Worm (Caenorhabditis elegans): ENCODE data around the gene sra-32.

DNA sequence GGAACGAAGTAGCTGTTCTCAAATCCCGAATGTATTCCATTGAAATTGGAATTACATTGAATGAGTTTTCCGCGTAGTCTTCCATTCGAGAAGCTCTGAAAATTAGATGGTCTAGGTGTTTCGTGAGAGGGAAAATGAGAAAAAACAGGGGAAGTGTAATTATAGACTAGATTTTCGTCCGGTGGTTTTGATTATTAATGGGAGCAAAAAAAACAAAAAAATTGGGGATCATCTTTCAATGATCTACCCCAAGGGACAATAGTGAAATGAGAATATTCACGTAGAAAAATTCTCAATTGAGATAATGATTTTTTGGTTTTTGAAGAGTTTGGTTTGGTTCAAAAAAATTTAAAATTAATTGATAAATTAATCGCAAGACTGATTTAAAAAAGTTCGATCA lies at the start of gene sra-32:
- TF ChIP-seq sem-4 (tag; optimal IDR thresholded peaks at IDR 0.05) (no peak), nhr-129 (tag; optimal IDR thresholded peaks at IDR 0.05) (no peak), ztf-1 (GFP tag; conservative IDR thresholded peaks at IDR 0.05) (no peak), lin-13 (GFP tag; optimal IDR thresholded peaks at IDR 0.05) (no peak), aly-2 (tag; optimal IDR thresholded peaks at IDR 0.05) (no peak), zag-1 (tag; optimal IDR thresholded peaks at IDR 0.05) (no peak), unc-39 (tag; optimal IDR thresholded peaks at IDR 0.05) (no peak), ceh-82 (tag; optimal IDR thresholded peaks at IDR 0.05) (no peak), ZK546.5 (tag; optimal IDR thresholded peaks at IDR 0.05) (no peak), skn-1 (tag; optimal IDR thresholded peaks at IDR 0.05) (no peak), unc-62 (GFP tag; optimal IDR thresholded peaks at IDR 0.05) (no peak), nhr-10 (tag; optimal IDR thresholded peaks at IDR 0.05) (no peak)
